Fruit fly (Drosophila melanogaster): ENCODE measurements around the gene CG16984.

The CG16984 gene

DNA sequence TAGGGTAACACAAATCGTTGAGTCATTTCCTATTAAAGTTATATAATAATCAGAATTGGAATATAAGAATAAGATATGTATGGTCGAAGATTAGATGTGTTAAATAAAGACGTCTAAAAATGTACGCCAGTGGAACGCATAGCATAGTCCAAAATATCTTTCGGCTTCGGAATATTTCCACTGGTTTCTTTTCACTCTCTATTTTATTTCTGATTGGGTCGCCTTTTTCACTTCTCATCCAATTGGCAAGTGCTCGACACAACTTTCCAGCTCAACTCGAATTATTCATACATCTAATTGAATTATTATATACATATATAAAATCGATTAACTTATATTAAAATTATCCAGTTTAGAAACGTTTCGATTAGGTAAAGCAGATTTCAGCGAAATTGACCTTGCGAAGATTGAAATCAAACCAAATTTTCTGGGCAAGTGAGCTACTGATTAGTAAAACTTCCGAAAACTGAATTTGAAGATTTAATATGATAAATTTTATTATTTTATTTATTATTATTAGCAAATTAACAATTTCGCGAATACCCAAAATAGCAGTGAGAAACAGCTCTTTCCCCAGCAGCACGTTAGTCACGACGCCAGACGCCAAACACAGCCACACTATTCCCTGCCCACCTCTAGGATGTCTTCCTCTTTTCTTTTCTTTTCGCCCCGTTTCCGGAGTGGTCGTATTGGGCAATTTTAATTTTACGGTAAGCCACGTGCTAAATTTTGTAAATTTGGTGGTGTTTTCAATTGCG is 8.6 kb upstream of the CG16984 start, which contains the start of gene RpL8:
Gene RpL8 (plus strand): TSS at position 653 of the 758 bp plus-strand sequence.
- no peak for TF ChIP-seq CTCF (optimal IDR thresholded peaks at IDR 0.05)
- no peak for TF ChIP-seq CG8478 (optimal IDR thresholded peaks at IDR 0.05)

DNA sequence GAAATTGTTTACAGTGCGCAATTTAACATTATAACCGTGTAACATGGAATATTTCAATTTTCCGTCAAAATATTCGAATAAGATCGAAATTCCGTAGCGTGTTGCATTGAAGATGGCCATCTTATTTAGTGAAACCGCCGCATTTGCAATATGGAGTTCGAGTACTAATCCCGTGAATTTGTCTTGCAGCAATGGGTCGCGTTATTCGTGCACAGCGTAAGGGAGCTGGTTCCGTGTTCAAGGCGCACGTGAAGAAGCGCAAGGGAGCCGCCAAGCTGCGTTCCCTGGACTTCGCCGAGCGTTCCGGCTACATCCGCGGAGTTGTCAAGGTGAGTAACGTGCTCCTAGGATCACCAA is 8.0 kb upstream of the CG16984 start:
- TF ChIP-seq CG8478 (optimal IDR thresholded peaks at IDR 0.05) (no peak), CTCF (optimal IDR thresholded peaks at IDR 0.05) (no peak)

DNA sequence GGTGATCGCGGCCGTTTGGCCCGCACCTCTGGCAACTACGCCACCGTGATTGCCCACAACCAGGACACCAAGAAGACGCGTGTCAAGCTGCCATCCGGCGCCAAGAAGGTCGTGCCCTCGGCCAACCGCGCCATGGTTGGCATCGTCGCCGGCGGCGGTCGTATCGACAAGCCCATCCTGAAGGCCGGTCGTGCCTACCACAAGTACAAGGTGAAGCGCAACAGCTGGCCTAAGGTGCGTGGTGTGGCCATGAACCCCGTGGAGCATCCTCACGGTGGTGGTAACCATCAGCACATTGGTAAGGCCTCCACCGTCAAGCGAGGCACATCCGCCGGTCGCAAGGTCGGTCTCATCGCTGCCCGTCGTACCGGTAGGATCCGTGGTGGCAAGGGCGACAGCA is 7.3 kb upstream of the CG16984 start:
- TF ChIP-seq CG8478 (optimal IDR thresholded peaks at IDR 0.05) (no peak), CTCF (optimal IDR thresholded peaks at IDR 0.05) (no peak)

DNA sequence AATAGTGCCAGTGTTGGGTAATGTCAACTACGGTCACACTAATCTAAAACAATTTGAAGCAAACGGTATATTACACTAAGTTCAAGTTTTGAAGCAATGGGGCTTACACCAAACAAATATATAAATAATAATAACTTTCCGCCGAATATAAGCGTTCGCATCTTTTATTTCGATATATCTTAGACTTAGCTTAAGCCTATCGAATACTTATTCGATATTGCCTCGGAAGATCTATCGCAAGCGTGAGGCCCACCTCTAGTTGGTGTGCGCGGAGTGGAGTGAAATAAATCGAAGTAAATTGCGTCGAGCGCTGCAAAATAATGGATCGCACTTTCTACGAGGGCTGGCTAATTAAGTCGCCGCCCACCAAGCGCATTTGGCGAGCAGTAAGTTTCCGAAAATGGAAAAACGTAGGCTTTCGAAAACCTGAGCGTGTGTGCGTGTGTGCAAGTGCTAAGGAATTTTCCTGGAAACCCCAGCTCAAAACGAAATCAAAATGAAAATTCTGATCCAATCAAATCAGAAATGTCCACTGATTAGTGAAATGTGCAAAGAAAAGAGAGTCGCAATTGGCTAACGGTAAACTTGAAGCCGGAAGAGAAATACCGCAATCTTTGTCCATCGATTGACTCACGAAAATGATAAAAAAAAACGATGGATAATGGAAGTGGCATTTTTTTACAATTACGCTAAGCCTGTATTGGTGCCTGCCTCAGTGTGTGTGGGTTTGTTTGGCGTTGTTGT is 6.2 kb upstream of the CG16984 start, which contains the start of gene dos:
Gene dos (plus strand): TSS at position 248 of the 744 bp plus-strand sequence.
- TF ChIP-seq CG8478 (optimal IDR thresholded peaks at IDR 0.05) (no peak), CTCF (optimal IDR thresholded peaks at IDR 0.05) (no peak)

DNA sequence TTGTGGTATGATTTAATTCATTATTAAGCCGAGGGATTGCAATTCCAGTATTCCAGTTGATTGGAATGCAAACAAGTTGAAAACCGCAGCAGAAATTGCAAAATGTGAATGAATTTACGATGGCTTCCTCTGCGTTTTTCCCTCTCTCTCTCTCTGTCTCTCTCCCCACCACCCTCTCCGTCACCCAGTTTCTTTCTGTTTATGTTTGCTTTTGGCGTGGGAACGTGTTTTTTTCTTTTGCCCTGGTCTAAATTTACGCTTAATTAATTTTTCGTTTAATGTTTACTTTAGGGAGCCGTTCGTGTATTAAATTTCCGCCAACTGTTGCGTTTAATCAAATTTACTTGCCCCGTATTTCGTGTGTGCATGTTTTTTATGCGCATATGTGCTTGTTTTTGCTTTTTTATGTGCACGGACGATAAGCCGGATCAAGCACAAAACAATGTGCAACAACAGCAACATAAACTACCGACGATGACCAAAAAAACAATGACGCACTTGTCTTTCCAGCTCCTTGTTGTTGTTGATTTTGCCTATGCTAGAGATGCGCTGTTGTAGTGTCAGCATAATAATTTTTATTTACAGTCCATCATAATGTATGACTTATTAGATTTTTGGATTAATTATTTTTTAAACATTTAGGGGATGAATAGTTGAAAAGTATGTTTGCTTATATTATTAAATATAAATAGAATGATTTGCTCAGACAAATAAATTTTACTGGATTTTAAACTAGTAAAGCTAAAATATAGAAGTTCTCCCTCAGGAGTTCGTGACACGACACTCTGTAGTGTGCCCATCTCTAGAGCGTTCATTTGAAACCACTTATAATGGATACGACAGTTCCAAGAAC is 5.4 kb upstream of the CG16984 start:
- TF ChIP-seq CTCF (optimal IDR thresholded peaks at IDR 0.05) = no peak
- no peak for TF ChIP-seq CG8478 (optimal IDR thresholded peaks at IDR 0.05)

DNA sequence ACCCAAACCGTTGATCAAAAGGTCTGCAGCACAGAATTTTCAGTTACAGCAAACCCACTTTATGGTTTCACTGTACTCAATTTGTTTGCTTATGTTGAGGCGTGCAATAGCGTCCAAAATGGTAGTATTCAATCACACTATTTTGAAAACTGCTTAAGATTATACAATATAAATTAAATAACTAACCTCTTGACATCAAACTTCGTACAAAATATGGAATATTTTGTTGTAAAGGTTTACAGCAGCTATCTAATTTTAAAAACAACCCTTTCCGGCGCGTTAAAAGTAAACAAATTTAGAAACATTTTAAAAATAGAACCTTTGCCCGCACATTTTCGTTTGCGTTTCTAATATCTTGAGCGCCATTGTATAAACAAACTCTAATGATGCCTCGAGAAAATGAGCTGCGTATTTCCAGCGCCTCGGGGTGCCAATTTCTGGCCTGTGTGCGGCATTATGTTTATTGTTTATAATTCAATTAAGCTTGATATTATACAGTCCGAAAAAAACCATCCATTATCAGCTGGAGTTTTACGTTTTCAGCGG is 4.7 kb upstream of the CG16984 start:
- TF ChIP-seq CG8478 (optimal IDR thresholded peaks at IDR 0.05) = no peak
- TF ChIP-seq CTCF (optimal IDR thresholded peaks at IDR 0.05) = no peak

DNA sequence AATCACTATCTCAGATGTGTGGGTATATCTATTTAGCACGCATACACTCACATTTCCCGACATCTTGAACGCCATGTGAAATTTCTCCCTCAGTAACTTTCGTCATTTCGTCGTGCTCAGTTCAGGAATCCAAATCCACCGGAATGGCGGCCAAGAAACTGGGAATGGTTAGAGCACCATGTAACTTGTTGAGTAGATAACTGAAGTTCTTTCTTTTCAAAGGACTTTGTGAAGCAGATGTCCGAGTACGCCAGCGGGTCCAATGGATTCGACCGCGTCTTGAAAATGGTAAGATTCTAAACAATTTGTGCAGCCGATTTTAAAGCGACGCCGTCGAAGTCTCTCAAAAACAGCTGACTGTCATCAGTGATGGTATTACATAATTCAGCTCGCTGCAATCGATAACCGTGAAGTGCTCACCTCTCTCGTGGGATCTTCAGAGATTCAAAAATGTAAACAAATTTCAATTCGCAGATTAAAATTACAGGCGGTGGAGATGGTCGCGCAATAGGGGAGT is 3.7 kb downstream of the CG16984 start, which contains the start of the genes CG16985 and CG12182:
Gene CG16985 (plus strand): TSS at position 84 of the 517 bp plus-strand sequence.
Gene CG12182 (minus strand): TSS at position 366 of the 517 bp plus-strand sequence.
- no peak for TF ChIP-seq CG8478 (optimal IDR thresholded peaks at IDR 0.05)
- no peak for TF ChIP-seq CTCF (optimal IDR thresholded peaks at IDR 0.05)

DNA sequence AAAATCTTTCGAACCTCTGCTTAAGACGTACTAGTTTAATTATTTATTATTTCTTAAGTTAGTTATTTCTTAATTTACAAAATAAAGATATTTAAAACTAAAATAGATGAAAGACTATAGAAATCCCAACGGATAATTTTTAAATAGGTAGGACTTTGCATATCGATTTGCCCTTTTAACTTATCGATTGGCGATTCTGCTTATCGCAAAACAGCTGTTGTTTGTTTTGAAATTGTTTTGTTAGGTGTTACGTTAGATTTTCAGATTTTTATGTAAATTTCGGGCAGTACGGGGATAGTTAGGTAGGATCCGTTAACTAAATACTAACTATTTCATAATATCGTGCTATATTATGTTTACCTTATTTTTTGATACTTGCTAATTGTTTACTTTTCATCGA is 4.6 kb downstream of the CG16984 start, which contains the start of gene CG16986:
Gene CG16986 (plus strand): TSS at position 188 of the 400 bp plus-strand sequence.
- TF ChIP-seq CTCF (optimal IDR thresholded peaks at IDR 0.05) = no peak
- no peak for TF ChIP-seq CG8478 (optimal IDR thresholded peaks at IDR 0.05)

DNA sequence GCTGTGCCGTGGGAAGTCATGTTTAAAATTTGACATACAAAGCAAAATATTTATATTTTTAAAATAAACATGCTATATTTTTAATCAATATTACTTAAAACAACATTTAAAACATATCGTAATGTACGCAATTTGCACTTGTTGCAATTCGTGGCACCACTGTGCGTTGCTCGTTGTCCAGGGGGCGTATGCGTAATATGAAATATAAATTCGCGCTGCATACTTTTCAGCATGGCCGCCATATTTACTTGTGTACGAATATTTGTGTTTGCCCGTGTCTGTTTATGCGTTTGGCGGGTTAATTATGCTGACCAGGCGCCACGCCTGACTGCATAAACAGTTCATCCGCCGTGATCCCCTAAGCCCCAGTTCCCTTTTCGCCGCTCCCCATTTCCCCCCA is 13.2 kb downstream of the CG16984 start:
- TF ChIP-seq CTCF (optimal IDR thresholded peaks at IDR 0.05) (no peak), CG8478 (optimal IDR thresholded peaks at IDR 0.05) (no peak)

DNA sequence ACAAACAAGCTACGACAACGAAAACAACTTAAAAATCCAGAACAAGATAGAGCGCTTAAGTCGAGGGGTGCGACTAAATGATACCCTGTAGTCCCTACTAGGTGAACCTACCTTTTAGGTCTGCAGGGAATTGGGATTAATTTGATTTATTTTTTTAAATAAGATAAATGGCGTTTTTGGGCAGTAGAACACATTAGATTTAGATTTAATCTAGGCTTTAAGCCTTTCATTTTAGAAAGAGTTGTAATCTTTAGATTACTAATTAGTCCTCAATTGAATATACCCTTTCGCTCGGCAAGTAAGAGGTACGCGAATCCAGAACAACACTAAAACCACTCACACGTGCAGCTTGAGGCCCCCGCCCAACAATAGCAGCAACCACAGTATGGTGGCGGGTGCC is 18.6 kb downstream of the CG16984 start:
- no peak for TF ChIP-seq CTCF (optimal IDR thresholded peaks at IDR 0.05)
- no peak for TF ChIP-seq CG8478 (optimal IDR thresholded peaks at IDR 0.05)

DNA sequence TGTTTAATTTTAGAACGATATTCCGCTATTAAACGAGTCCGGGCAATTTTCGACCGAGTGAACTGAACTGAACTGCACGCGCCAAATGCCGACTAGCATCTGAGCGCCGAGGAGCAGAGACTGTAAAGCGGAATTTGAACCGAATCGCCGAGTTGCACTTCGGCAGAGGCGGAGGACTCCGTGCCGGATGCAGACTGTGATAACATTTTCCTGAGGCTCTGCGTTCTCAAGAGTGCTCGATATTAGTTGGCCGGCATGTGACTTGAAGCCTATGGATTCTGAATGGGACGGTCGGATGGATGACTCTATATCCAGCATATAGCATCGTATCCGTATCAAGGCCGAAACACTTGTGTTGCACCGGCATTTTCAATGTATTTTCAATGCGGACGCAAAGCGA is 34.4 kb downstream of the CG16984 start, which contains the start of gene Pxn:
Gene Pxn (minus strand): TSS at position 101 of the 400 bp plus-strand sequence.
- no peak for TF ChIP-seq CTCF (optimal IDR thresholded peaks at IDR 0.05)
- TF ChIP-seq CG8478 (optimal IDR thresholded peaks at IDR 0.05) = no peak

DNA sequence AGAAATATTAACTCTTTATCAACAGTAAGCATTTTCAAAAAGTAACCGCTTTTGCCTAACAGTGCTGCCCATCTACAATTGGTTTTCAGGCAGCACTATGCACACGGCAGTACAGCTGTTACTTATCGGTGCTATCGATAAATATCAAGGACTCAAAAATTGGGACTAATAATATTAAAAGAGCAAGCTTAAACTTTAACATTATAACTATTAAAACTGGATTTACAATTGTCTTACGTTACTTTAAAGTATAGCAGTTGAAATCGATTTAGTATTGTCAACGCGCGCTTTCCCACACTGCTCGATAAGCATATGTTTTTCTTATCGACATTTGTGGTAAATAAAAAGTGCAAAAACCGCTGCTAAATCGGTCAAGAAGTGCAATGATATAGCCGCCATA is 35.8 kb downstream of the CG16984 start, which contains the start of the genes CG42245 and MEP-1:
Gene CG42245 (plus strand): TSS at position 310 of the 400 bp plus-strand sequence.
Gene MEP-1 (plus strand): TSS at position 310 of the 400 bp plus-strand sequence.
- TF ChIP-seq CTCF (optimal IDR thresholded peaks at IDR 0.05) (no peak), CG8478 (optimal IDR thresholded peaks at IDR 0.05) (no peak)

DNA sequence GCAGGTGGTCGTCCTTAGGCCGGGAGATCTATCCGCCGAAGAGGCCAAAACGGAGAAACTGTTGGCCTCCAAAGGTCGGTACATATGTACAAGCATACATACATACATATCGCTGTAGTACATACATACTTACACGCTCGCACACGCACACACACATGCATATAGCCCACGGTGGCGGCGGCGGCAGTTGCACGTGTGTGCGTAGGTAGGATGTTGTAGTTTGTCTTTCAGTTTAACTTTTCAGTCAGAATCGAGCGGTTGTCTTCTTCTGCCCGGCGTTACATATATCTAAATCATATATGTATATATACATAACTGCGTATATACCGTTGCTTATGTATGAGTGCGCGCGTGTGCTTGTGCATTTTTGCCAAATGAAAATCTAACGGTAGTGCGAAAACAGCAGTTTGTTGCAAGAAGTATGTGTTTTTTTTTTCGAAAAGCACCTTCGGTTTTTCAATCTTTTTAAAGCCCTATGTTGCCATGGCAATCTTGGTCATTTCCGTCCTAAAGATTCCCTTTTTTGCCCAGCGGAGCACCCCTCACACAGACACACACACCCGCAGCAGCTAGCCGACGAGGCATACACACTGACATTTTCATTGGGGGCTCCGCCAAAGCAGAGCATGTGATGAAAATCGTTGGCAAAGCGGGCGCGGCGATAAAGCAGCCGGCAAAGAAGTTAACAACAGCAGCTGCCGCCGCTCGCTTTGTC is 36.6 kb downstream of the CG16984 start:
- TF ChIP-seq CTCF (optimal IDR thresholded peaks at IDR 0.05) = no peak
- no peak for TF ChIP-seq CG8478 (optimal IDR thresholded peaks at IDR 0.05)

DNA sequence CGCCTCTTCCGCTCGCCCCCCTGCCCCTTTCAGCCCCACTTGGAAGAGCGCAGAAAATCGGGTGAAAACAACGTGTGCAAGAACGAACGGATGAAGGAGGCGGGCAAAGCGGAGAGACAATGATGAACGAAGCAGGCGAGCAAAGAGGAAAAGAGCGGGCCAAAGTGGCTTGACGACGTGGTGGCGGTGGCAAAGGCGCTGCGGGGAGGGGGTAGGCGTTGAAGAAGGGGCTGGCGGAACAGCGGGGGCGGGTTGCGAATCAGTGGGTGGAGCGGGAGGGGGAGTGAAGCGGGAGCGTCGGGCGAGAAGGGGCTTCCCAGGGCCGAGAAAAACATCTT is 37.2 kb downstream of the CG16984 start:
- TF ChIP-seq CG8478 (optimal IDR thresholded peaks at IDR 0.05) (no peak), CTCF (optimal IDR thresholded peaks at IDR 0.05) (no peak)
